Fruit fly (Drosophila melanogaster) whole organism, embryonic: Measurements from ENCODE around the gene CG7878.

Experiments
- ATbp ChIP-seq: fragments of 200-800 bp; sonication (Bioruptor generic); optimal IDR thresholded peaks from 2 replicates; lab custom pipeline; 2017; ENCODE audit warnings: missing biosample characterization, mild to moderate bottlenecking, missing genetic modification characterization, missing genetic modification reagents
- BEAF-32 ChIP-seq: fragments of 200-800 bp; sonication (Bioruptor generic); optimal IDR thresholded peaks from 3 replicates; lab custom pipeline; 2017; ENCODE audit warnings: missing biosample characterization, missing genetic modification characterization, mild to moderate bottlenecking, moderate library complexity, missing genetic modification reagents
- CG11398 ChIP-seq: fragments of 200-800 bp; sonication (Bioruptor generic); optimal IDR thresholded peaks from 2 replicates; lab custom pipeline; 2016; ENCODE audit warnings: missing biosample characterization, missing genetic modification characterization
- CG13296 ChIP-seq: fragments of 200-800 bp; sonication (Bioruptor generic); optimal IDR thresholded peaks from 3 replicates; lab custom pipeline; 2018; ENCODE audit warnings: missing biosample characterization, mild to moderate bottlenecking, missing genetic modification characterization
- CG1602 ChIP-seq: fragments of 200-800 bp; sonication (Bioruptor generic); optimal IDR thresholded peaks from 3 replicates; lab custom pipeline; 2016; ENCODE audit warnings: missing biosample characterization, missing genetic modification characterization
- CG16863 ChIP-seq: fragments of 200-800 bp; sonication (Bioruptor generic); optimal IDR thresholded peaks from 3 replicates; lab custom pipeline; 2016; ENCODE audit warnings: missing biosample characterization, missing genetic modification characterization
- CG17359 ChIP-seq: fragments of 200-800 bp; sonication (Bioruptor generic); optimal IDR thresholded peaks from 3 replicates; lab custom pipeline; 2018; ENCODE audit warnings: missing biosample characterization, mild to moderate bottlenecking, missing genetic modification characterization, moderate library complexity
- CG17612 ChIP-seq: fragments of 200-800 bp; sonication (Bioruptor generic); IDR thresholded peaks from 2 replicates; pipeline ENCODE4 v1.3.6; 2022; ENCODE audit warnings: missing biosample characterization, missing genetic modification characterization
- CG17912 ChIP-seq: fragments of 200-800 bp; sonication (Bioruptor generic); optimal IDR thresholded peaks from 2 replicates; lab custom pipeline; 2018; ENCODE audit warnings: missing biosample characterization, mild to moderate bottlenecking, missing genetic modification characterization
- CG1792 ChIP-seq: fragments of 200-800 bp; sonication (Bioruptor generic); optimal IDR thresholded peaks from 2 replicates; lab custom pipeline; 2016; ENCODE audit warnings: missing biosample characterization, missing genetic modification characterization
- CG1832 ChIP-seq: fragments of 200-800 bp; sonication (Bioruptor generic); optimal IDR thresholded peaks from 2 replicates; lab custom pipeline; 2017; ENCODE audit warnings: missing biosample characterization, mild to moderate bottlenecking, missing genetic modification characterization, inconsistent platforms
- CG18599 ChIP-seq: fragments of 200-800 bp; sonication (Bioruptor generic); optimal IDR thresholded peaks from 3 replicates; lab custom pipeline; 2017; ENCODE audit warnings: missing biosample characterization, missing genetic modification characterization, mild to moderate bottlenecking, moderate library complexity, missing genetic modification reagents
- CG34422 ChIP-seq: fragments of 200-800 bp; sonication (Bioruptor generic); IDR thresholded peaks from 3 replicates; pipeline ENCODE4 v1.3.6; 2022; ENCODE audit warnings: missing biosample characterization, missing genetic modification characterization
- CG6254 ChIP-seq: fragments of 200-800 bp; sonication (Bioruptor generic); optimal IDR thresholded peaks from 3 replicates; lab custom pipeline; 2017; ENCODE audit warnings: mild to moderate bottlenecking, missing biosample characterization, missing genetic modification reagents, missing genetic modification characterization
- CG7271 ChIP-seq: fragments of 200-800 bp; sonication (Bioruptor generic); optimal IDR thresholded peaks from 2 replicates; lab custom pipeline; 2018; ENCODE audit warnings: missing biosample characterization, mild to moderate bottlenecking, missing genetic modification characterization, moderate library complexity
- CG7928 ChIP-seq: fragments of 200-800 bp; sonication (Bioruptor generic); optimal IDR thresholded peaks from 2 replicates; lab custom pipeline; 2017; ENCODE audit warnings: missing biosample characterization, mild to moderate bottlenecking, missing genetic modification characterization
- CG8359 ChIP-seq: fragments of 200-800 bp; sonication (Bioruptor generic); optimal IDR thresholded peaks from 2 replicates; lab custom pipeline; 2017; ENCODE audit warnings: missing biosample characterization, mild to moderate bottlenecking, missing genetic modification characterization, borderline replicate concordance
- CG8388 ChIP-seq: fragments of 200-800 bp; sonication (Bioruptor generic); optimal IDR thresholded peaks from 2 replicates; lab custom pipeline; 2019; ENCODE audit warnings: missing biosample characterization, mild to moderate bottlenecking, missing genetic modification characterization, moderate library complexity
- CG8944 ChIP-seq: fragments of 200-800 bp; sonication (Bioruptor generic); optimal IDR thresholded peaks from 3 replicates; lab custom pipeline; 2016; ENCODE audit warnings: missing biosample characterization, missing genetic modification characterization
- CoRest ChIP-seq: fragments of 200-800 bp; sonication (Bioruptor generic); optimal IDR thresholded peaks from 3 replicates; lab custom pipeline; 2018; ENCODE audit warnings: missing biosample characterization, mild to moderate bottlenecking, missing genetic modification characterization, moderate library complexity
- Doc2 ChIP-seq: fragments of 200-800 bp; sonication (Bioruptor generic); IDR thresholded peaks from 2 replicates; pipeline ENCODE4 v1.3.6; 2022; ENCODE audit warnings: missing biosample characterization, missing genetic modification characterization
- Doc3 ChIP-seq: fragments of 200-800 bp; sonication (Bioruptor generic); IDR thresholded peaks from 3 replicates; pipeline ENCODE4 v1.3.6; 2022; ENCODE audit warnings: missing biosample characterization, missing genetic modification characterization; ENCODE audit not compliant: partially characterized antibody
- Fer1 ChIP-seq: fragments of 200-800 bp; sonication (Bioruptor generic); optimal IDR thresholded peaks from 2 replicates; lab custom pipeline; 2017; ENCODE audit warnings: missing biosample characterization, mild to moderate bottlenecking, missing genetic modification characterization
- HHEX ChIP-seq: fragments of 200-800 bp; sonication (Bioruptor generic); optimal IDR thresholded peaks from 3 replicates; lab custom pipeline; 2017; ENCODE audit warnings: missing biosample characterization, mild to moderate bottlenecking, missing genetic modification characterization, missing genetic modification reagents
- HLH4C ChIP-seq: fragments of 200-800 bp; sonication (Bioruptor generic); IDR thresholded peaks from 3 replicates; pipeline ENCODE4 v1.3.6; 2022; ENCODE audit warnings: missing biosample characterization, missing genetic modification characterization; ENCODE audit not compliant: partially characterized antibody
- Hr78 ChIP-seq, 2 experiments: fragments of 200-800 bp in 1 of 2; fragments of >200 bp in 1 of 2; sonication (Bioruptor generic) in 1 of 2; optimal IDR thresholded peaks; 2 replicates each; lab custom pipeline; 2017 to 2019; ENCODE audit warnings: missing biosample characterization in 2 of 2, missing genetic modification characterization in 2 of 2, mild to moderate bottlenecking in 1 of 2, moderate library complexity in 1 of 2
- Lhr ChIP-seq: fragments of 200-800 bp; sonication (Bioruptor generic); optimal IDR thresholded peaks from 3 replicates; lab custom pipeline; 2017; ENCODE audit warnings: mild to moderate bottlenecking, missing biosample characterization, missing genetic modification reagents, missing genetic modification characterization
- Myb ChIP-seq: fragments of 200-800 bp; sonication (Bioruptor generic); optimal IDR thresholded peaks from 2 replicates; lab custom pipeline; 2016; ENCODE audit warnings: missing biosample characterization, missing genetic modification characterization
- NK7.1 ChIP-seq: fragments of 200-800 bp; sonication (Bioruptor generic); optimal IDR thresholded peaks from 3 replicates; lab custom pipeline; 2016; ENCODE audit warnings: missing biosample characterization, missing genetic modification characterization
- Ravus ChIP-seq: fragments of 200-800 bp; sonication (Bioruptor generic); IDR thresholded peaks from 2 replicates; pipeline ENCODE4 v1.3.6; 2022; ENCODE audit warnings: missing biosample characterization, missing genetic modification characterization
- Six4 ChIP-seq: fragments of 200-800 bp; sonication (Bioruptor generic); optimal IDR thresholded peaks from 2 replicates; lab custom pipeline; 2016; ENCODE audit warnings: missing biosample characterization, missing genetic modification characterization
- Sry-δ ChIP-seq: fragments of 200-800 bp; sonication (Bioruptor generic); optimal IDR thresholded peaks from 2 replicates; lab custom pipeline; 2016; ENCODE audit warnings: missing biosample characterization, missing genetic modification characterization
- abd-A ChIP-seq: fragments of 200-800 bp; sonication (Bioruptor generic); optimal IDR thresholded peaks from 3 replicates; lab custom pipeline; 2019; ENCODE audit warnings: missing biosample characterization, mild to moderate bottlenecking, missing genetic modification characterization, moderate library complexity
- az2 ChIP-seq: fragments of 200-800 bp; sonication (Bioruptor generic); optimal IDR thresholded peaks from 3 replicates; lab custom pipeline; 2016; ENCODE audit warnings: missing biosample characterization, missing genetic modification characterization
- bcd ChIP-seq: fragments of 200-800 bp; sonication (Bioruptor generic); optimal IDR thresholded peaks from 2 replicates; lab custom pipeline; 2017; ENCODE audit warnings: missing biosample characterization, mild to moderate bottlenecking, missing genetic modification characterization
- chn ChIP-seq: fragments of 200-800 bp; sonication (Bioruptor generic); optimal IDR thresholded peaks from 2 replicates; lab custom pipeline; 2016; ENCODE audit warnings: missing biosample characterization, missing genetic modification characterization
- croc ChIP-seq: fragments of 200-800 bp; sonication (Bioruptor generic); conservative IDR thresholded peaks from 3 replicates; pipeline ENCODE4 v1.3.6; 2022; ENCODE audit warnings: missing biosample characterization, missing genetic modification characterization
- fd102C ChIP-seq: fragments of 200-800 bp; sonication (Bioruptor generic); optimal IDR thresholded peaks from 2 replicates; lab custom pipeline; 2018; ENCODE audit warnings: missing biosample characterization, mild to moderate bottlenecking, missing genetic modification characterization, moderate library complexity
- ftz-f1 ChIP-seq: fragments of 200-800 bp; sonication (Bioruptor generic); optimal IDR thresholded peaks from 2 replicates; lab custom pipeline; 2016; ENCODE audit warnings: missing biosample characterization, missing genetic modification characterization
- hbn ChIP-seq: fragments of 200-800 bp; sonication (Bioruptor generic); IDR thresholded peaks from 2 replicates; pipeline ENCODE4 v1.3.6; 2022; ENCODE audit warnings: missing biosample characterization, missing genetic modification characterization; ENCODE audit not compliant: partially characterized antibody
- lilli ChIP-seq: fragments of 200-800 bp; sonication (Bioruptor generic); optimal IDR thresholded peaks from 3 replicates; lab custom pipeline; 2016; ENCODE audit warnings: missing biosample characterization, missing genetic modification characterization
- mirr ChIP-seq: fragments of 200-800 bp; sonication (Bioruptor generic); optimal IDR thresholded peaks from 3 replicates; lab custom pipeline; 2018; ENCODE audit warnings: missing biosample characterization, mild to moderate bottlenecking, missing genetic modification characterization
- pan ChIP-seq, 4 experiments: fragments of >200 bp in 3 of 4; fragments of 200-800 bp in 1 of 4; sonication (Bioruptor generic) in 1 of 4; optimal IDR thresholded peaks in 3 of 4; IDR thresholded peaks in 1 of 4; 2 replicates each; pipeline versions ENCODE4 v1.3.6 to Lab custom; 2017 to 2022; ENCODE audit warnings: missing biosample characterization in 2 of 4, missing genetic modification characterization in 2 of 4, mixed read lengths in 1 of 4
- pita ChIP-seq: fragments of 200-800 bp; sonication (Bioruptor generic); optimal IDR thresholded peaks from 2 replicates; lab custom pipeline; 2017; ENCODE audit warnings: missing biosample characterization, mild to moderate bottlenecking, missing genetic modification characterization
- prd ChIP-seq, 3 experiments: fragments of >200 bp in 2 of 3; fragments of 200-800 bp in 1 of 3; sonication (Bioruptor generic) in 1 of 3; optimal IDR thresholded peaks in 2 of 3; IDR thresholded peaks in 1 of 3; 2 replicates in 2 of 3; 3 replicates in 1 of 3; pipeline versions ENCODE4 v1.3.6 to Lab custom; 2017 to 2022; ENCODE audit warnings: missing biosample characterization in 1 of 3, missing genetic modification characterization in 1 of 3

Gene CG7878

dm6 chr3R:8112880-8113832 lies 9.4 kb upstream of the CG7878 start (continued):
- TF ChIP-seq prd (optimal IDR thresholded peaks at IDR 0.05; lab: Kevin White, UChicago) (no peak), prd (GFP tag; IDR thresholded peaks at IDR 0.05; lab: Robert Waterston, UW) (peak; percentile 50; the same call in 2 of the 3 replicates), Fer1 (GFP tag; lab: Kevin White, UChicago) (peak; percentile 79), croc (GFP tag; lab: Robert Waterston, UW) (peak; percentile 51; the same call in 1 of the 3 replicates), CG7928 (peak; percentile 48), Hr78 (GFP tag; optimal IDR thresholded peaks at IDR 0.05; lab: Kevin White, UChicago) (peak in 1 of 2 experiments; percentile 53), CG1792 (GFP tag; lab: Kevin White, UChicago) (peak; percentile 45), CG6254 (GFP tag; lab: Kevin White, UChicago) (peak; percentile 60), CG7271 (tag; lab: Kevin White, UChicago) (no peak), Ravus (no peak; the same call in 1 of the 2 replicates), CG17359 (tag; lab: Kevin White, UChicago) (peak; percentile 82), Doc3 (no peak), az2 (peak; percentile 82), abd-A (peak; percentile 92), ATbp (peak; percentile 79), CG1602 (peak; percentile 77), CoRest (peak; percentile 88), chn (GFP tag; lab: Kevin White, UChicago) (peak; percentile 46), Doc2 (GFP tag; lab: Robert Waterston, UW) (no peak), BEAF-32 (GFP tag; lab: Kevin White, UChicago) (no peak), lilli (peak; percentile 83), CG8359 (GFP tag; lab: Kevin White, UChicago) (peak; percentile 63), CG8944 (GFP tag; lab: Kevin White, UChicago) (peak; percentile 71), ftz-f1 (GFP tag; lab: Kevin White, UChicago) (no peak), CG8388 (GFP tag; lab: Kevin White, UChicago) (peak; percentile 83), Sry-δ (GFP tag; lab: Kevin White, UChicago) (peak; percentile 35), pan (optimal IDR thresholded peaks at IDR 0.05; lab: Kevin White, UChicago) (no peak), pan (GFP tag; optimal IDR thresholded peaks at IDR 0.05 in 1 of 2, IDR thresholded peaks at IDR 0.05 in 1 of 2) (peak in 1 of 2 experiments; percentile 46), NK7.1 (GFP tag; lab: Kevin White, UChicago) (peak; percentile 57), HLH4C (GFP tag; lab: Robert Waterston, UW) (no peak), CG11398 (GFP tag; lab: Kevin White, UChicago) (peak; percentile 82), CG1832 (GFP tag; lab: Kevin White, UChicago) (peak; percentile 70), CG34422 (GFP tag; lab: Robert Waterston, UW) (peak; percentile 30; the same call in 1 of the 3 replicates), Six4 (peak; percentile 37), HHEX (GFP tag; lab: Kevin White, UChicago) (peak; percentile 81), pita (no peak), Myb (GFP tag; lab: Kevin White, UChicago) (peak; percentile 61), hbn (GFP tag; lab: Robert Waterston, UW) (no peak), CG17612 (GFP tag; lab: Robert Waterston, UW) (no peak), mirr (GFP tag; lab: Kevin White, UChicago) (no peak), CG18599 (GFP tag; lab: Kevin White, UChicago) (peak; percentile 89), Lhr (GFP tag; lab: Kevin White, UChicago) (peak; percentile 69), bcd (GFP tag; lab: Kevin White, UChicago) (peak; percentile 80), CG17912 (GFP tag; lab: Kevin White, UChicago) (no peak), fd102C (GFP tag; lab: Kevin White, UChicago) (peak; percentile 2), CG16863 (GFP tag; lab: Kevin White, UChicago) (peak; percentile 78), CG13296 (peak; percentile 56)
